Fruit fly (Drosophila melanogaster): Measurements from ENCODE around the gene CG14439.

dm6 chrX:6739936-6740668, 7.2 kb upstream of the CG14439 start, which contains the start of gene CG3168:
- TF ChIP-seq Sin3A (optimal IDR thresholded peaks at IDR 0.05): no peak
- no peak for TF ChIP-seq psq (optimal IDR thresholded peaks at IDR 0.05)
- TF ChIP-seq Myc (optimal IDR thresholded peaks at IDR 0.05): no peak
- TF ChIP-seq insv (optimal IDR thresholded peaks at IDR 0.05): no peak

Measured in Kc167 (cell line).